Fruit fly (Drosophila melanogaster) whole organism, embryonic: ENCODE data around the gene fbl.
A peak's percentile ranks its signal among the peaks of the same experiment; 100 is the strongest.

Experiments used
- Atf3 ChIP-seq: fragments of 200-800 bp; sonication (Bioruptor generic); optimal IDR thresholded peaks from 3 replicates; lab custom pipeline; 2016; ENCODE audit warnings: missing biosample characterization, missing genetic modification characterization
- Awh ChIP-seq: fragments of 200-800 bp; sonication (Bioruptor generic); IDR thresholded peaks from 2 replicates; pipeline ENCODE4, ENCODE4 v1.3.6; 2022; ENCODE audit warnings: missing biosample characterization, missing genetic modification characterization
- B-H2 ChIP-seq: fragments of 200-800 bp; sonication (Bioruptor generic); optimal IDR thresholded peaks from 2 replicates; lab custom pipeline; 2018; ENCODE audit warnings: missing biosample characterization, mild to moderate bottlenecking, missing genetic modification characterization
- Bgb ChIP-seq: fragments of 200-800 bp; sonication (Bioruptor generic); IDR thresholded peaks from 2 replicates; pipeline ENCODE4 v1.3.6; 2022; ENCODE audit warnings: missing biosample characterization, missing genetic modification characterization; ENCODE audit not compliant: partially characterized antibody
- CG10321 ChIP-seq: fragments of 200-800 bp; sonication (Bioruptor generic); IDR thresholded peaks from 2 replicates; pipeline ENCODE4 v1.3.6; 2022; ENCODE audit warnings: missing biosample characterization, missing genetic modification characterization
- CG11723 ChIP-seq: fragments of 200-800 bp; sonication (Bioruptor generic); optimal IDR thresholded peaks from 2 replicates; lab custom pipeline; 2017; ENCODE audit warnings: missing biosample characterization, mild to moderate bottlenecking, missing genetic modification characterization
- CG12942 ChIP-seq: fragments of 200-800 bp; sonication (Bioruptor generic); optimal IDR thresholded peaks from 3 replicates; lab custom pipeline; 2016; ENCODE audit warnings: missing biosample characterization, missing genetic modification characterization
- CG13894 ChIP-seq: fragments of 200-800 bp; sonication (Bioruptor generic); optimal IDR thresholded peaks from 3 replicates; lab custom pipeline; 2018; ENCODE audit warnings: missing biosample characterization, mild to moderate bottlenecking, missing genetic modification characterization, moderate library complexity
- CG14667 ChIP-seq: fragments of 200-800 bp; sonication (Bioruptor generic); IDR thresholded peaks from 2 replicates; pipeline ENCODE4 v1.3.6; 2022; ENCODE audit warnings: missing biosample characterization, missing genetic modification characterization
- CG15269 ChIP-seq: fragments of 200-800 bp; sonication (Bioruptor generic); optimal IDR thresholded peaks from 2 replicates; lab custom pipeline; 2018; ENCODE audit warnings: missing biosample characterization, mild to moderate bottlenecking, missing genetic modification characterization, moderate library complexity
- CG1603 ChIP-seq: fragments of 200-800 bp; sonication (Bioruptor generic); optimal IDR thresholded peaks from 2 replicates; lab custom pipeline; 2019; ENCODE audit warnings: missing biosample characterization, mild to moderate bottlenecking, missing genetic modification characterization, moderate library complexity
- CG17802 ChIP-seq: fragments of 200-800 bp; sonication (Bioruptor generic); optimal IDR thresholded peaks from 2 replicates; lab custom pipeline; 2018; ENCODE audit warnings: missing biosample characterization, mild to moderate bottlenecking, missing genetic modification characterization, moderate library complexity
- CG2120 ChIP-seq: fragments of 200-800 bp; sonication (Bioruptor generic); optimal IDR thresholded peaks from 3 replicates; lab custom pipeline; 2016; ENCODE audit warnings: missing biosample characterization, missing genetic modification characterization
- CG30020 ChIP-seq: fragments of 200-800 bp; optimal IDR thresholded peaks from 2 replicates; lab custom pipeline; 2019; ENCODE audit warnings: missing biosample characterization, mild to moderate bottlenecking, missing genetic modification characterization, moderate library complexity
- CG3065 ChIP-seq: fragments of 200-800 bp; sonication (Bioruptor generic); optimal IDR thresholded peaks from 2 replicates; lab custom pipeline; 2016; ENCODE audit warnings: missing biosample characterization, missing genetic modification characterization
- CG32772 ChIP-seq: fragments of 200-800 bp; sonication (Bioruptor generic); IDR thresholded peaks from 2 replicates; pipeline ENCODE4 v1.3.6; 2022; ENCODE audit warnings: missing biosample characterization, missing genetic modification characterization
- CG34376 ChIP-seq: fragments of 200-800 bp; sonication (Bioruptor generic); optimal IDR thresholded peaks from 2 replicates; lab custom pipeline; 2018; ENCODE audit warnings: missing biosample characterization, mild to moderate bottlenecking, missing genetic modification characterization
- CG34422 ChIP-seq: fragments of 200-800 bp; sonication (Bioruptor generic); IDR thresholded peaks from 3 replicates; pipeline ENCODE4 v1.3.6; 2022; ENCODE audit warnings: missing biosample characterization, missing genetic modification characterization
- CG7556 ChIP-seq: fragments of 200-800 bp; sonication (Bioruptor generic); optimal IDR thresholded peaks from 2 replicates; lab custom pipeline; 2017; ENCODE audit warnings: missing biosample characterization, mild to moderate bottlenecking, missing genetic modification characterization
- CG7963 ChIP-seq: fragments of 200-800 bp; sonication (Bioruptor generic); IDR thresholded peaks from 3 replicates; pipeline ENCODE4 v1.3.6; 2022; ENCODE audit warnings: missing biosample characterization, missing genetic modification characterization; ENCODE audit not compliant: partially characterized antibody
- CG8281 ChIP-seq: fragments of 200-800 bp; sonication (Bioruptor generic); optimal IDR thresholded peaks from 2 replicates; lab custom pipeline; 2018; ENCODE audit warnings: missing biosample characterization, mild to moderate bottlenecking, missing genetic modification characterization, moderate library complexity
- CG8765 ChIP-seq: fragments of 200-800 bp; sonication (Bioruptor generic); IDR thresholded peaks from 2 replicates; pipeline ENCODE4 v1.3.6; 2022; ENCODE audit warnings: missing biosample characterization, missing genetic modification characterization
- CTCF ChIP-seq: fragments of 200-800 bp; sonication (Bioruptor generic); optimal IDR thresholded peaks from 2 replicates; lab custom pipeline; 2017; ENCODE audit warnings: missing biosample characterization, mild to moderate bottlenecking, missing genetic modification characterization, moderate library complexity
- Camta ChIP-seq: fragments of 200-800 bp; sonication (Bioruptor generic); optimal IDR thresholded peaks from 2 replicates; lab custom pipeline; 2016; ENCODE audit warnings: missing biosample characterization, missing genetic modification characterization
- Deaf1 ChIP-seq: fragments of 200-800 bp; optimal IDR thresholded peaks from 3 replicates; lab custom pipeline; 2019; ENCODE audit warnings: missing biosample characterization, mild to moderate bottlenecking, missing genetic modification characterization, moderate library complexity
- Dip2 ChIP-seq: fragments of 200-800 bp; sonication (Bioruptor generic); IDR thresholded peaks from 2 replicates; pipeline ENCODE4 v1.3.6; 2022; ENCODE audit warnings: missing biosample characterization, missing genetic modification characterization
- Doc2 ChIP-seq: fragments of 200-800 bp; sonication (Bioruptor generic); IDR thresholded peaks from 2 replicates; pipeline ENCODE4 v1.3.6; 2022; ENCODE audit warnings: missing biosample characterization, missing genetic modification characterization
- Drgx ChIP-seq: fragments of 200-800 bp; sonication (Bioruptor generic); IDR thresholded peaks from 2 replicates; pipeline ENCODE4 v1.3.6; 2022; ENCODE audit warnings: missing biosample characterization, missing genetic modification characterization
- E2f2 ChIP-seq: fragments of 200-800 bp; sonication (Bioruptor generic); IDR thresholded peaks from 2 replicates; pipeline ENCODE4 v1.3.6; 2022; ENCODE audit warnings: missing biosample characterization, missing genetic modification characterization
- Gsc ChIP-seq: fragments of 200-800 bp; sonication (Bioruptor generic); IDR thresholded peaks from 2 replicates; pipeline ENCODE4 v1.3.6; 2022; ENCODE audit warnings: missing biosample characterization, missing genetic modification characterization
- Hr51 ChIP-seq, 2 experiments: fragments of 200-800 bp; sonication (Bioruptor generic); optimal IDR thresholded peaks; 2 replicates in 1 of 2; 3 replicates in 1 of 2; lab custom pipeline; 2016 to 2018; ENCODE audit warnings: missing biosample characterization in 2 of 2, missing genetic modification characterization in 2 of 2, mild to moderate bottlenecking in 1 of 2, moderate library complexity in 1 of 2
- Kr ChIP-seq: fragments of 200-800 bp; sonication (Bioruptor generic); optimal IDR thresholded peaks from 2 replicates; lab custom pipeline; 2017; ENCODE audit warnings: missing biosample characterization, mild to moderate bottlenecking, missing genetic modification characterization
- Lpt ChIP-seq: fragments of >200 bp; optimal IDR thresholded peaks from 2 replicates; lab custom pipeline; 2018; ENCODE audit warnings: missing biosample characterization, missing genetic modification characterization
- NFAT ChIP-seq: fragments of 200-800 bp; sonication (Bioruptor generic); IDR thresholded peaks from 2 replicates; pipeline ENCODE4 v1.3.6; 2022; ENCODE audit warnings: missing biosample characterization, missing genetic modification characterization
- NfI ChIP-seq: fragments of 200-800 bp; sonication (Bioruptor generic); optimal IDR thresholded peaks from 3 replicates; lab custom pipeline; 2018; ENCODE audit warnings: missing biosample characterization, mild to moderate bottlenecking, missing genetic modification characterization, moderate library complexity
- Oaz ChIP-seq: fragments of 200-800 bp; sonication (Bioruptor generic); IDR thresholded peaks from 2 replicates; pipeline ENCODE4 v1.3.6; 2022; ENCODE audit warnings: missing biosample characterization, missing genetic modification characterization
- Xbp1 ChIP-seq: fragments of 200-800 bp; sonication (Bioruptor generic); optimal IDR thresholded peaks from 3 replicates; lab custom pipeline; 2016; ENCODE audit warnings: missing biosample characterization, mild to moderate bottlenecking, missing genetic modification characterization
- cas ChIP-seq: fragments of 200-800 bp; sonication (Bioruptor generic); IDR thresholded peaks from 2 replicates; pipeline ENCODE4 v1.3.6; 2022; ENCODE audit warnings: missing biosample characterization, missing genetic modification characterization
- disco-r ChIP-seq: fragments of 200-800 bp; sonication (Bioruptor generic); optimal IDR thresholded peaks from 2 replicates; lab custom pipeline; 2016; ENCODE audit warnings: missing biosample characterization, missing genetic modification characterization
- gfzf ChIP-seq: fragments of 200-800 bp; sonication (Bioruptor generic); optimal IDR thresholded peaks from 2 replicates; lab custom pipeline; 2016; ENCODE audit warnings: missing biosample characterization, mild to moderate bottlenecking, missing genetic modification characterization, moderate library complexity
- gt ChIP-seq: fragments of 200-800 bp; sonication (Bioruptor generic); IDR thresholded peaks from 2 replicates; pipeline ENCODE4 v1.3.6; 2022; ENCODE audit warnings: missing biosample characterization, missing genetic modification characterization
- her ChIP-seq: fragments of 200-800 bp; sonication (Bioruptor generic); optimal IDR thresholded peaks from 2 replicates; lab custom pipeline; 2016; ENCODE audit warnings: missing biosample characterization, missing genetic modification characterization
- insv ChIP-seq, 2 experiments: fragments of 200-800 bp; sonication (Bioruptor generic); optimal IDR thresholded peaks; 3 replicates each; lab custom pipeline; 2016 to 2018; ENCODE audit warnings: missing biosample characterization in 2 of 2, missing genetic modification characterization in 2 of 2
- jigr1 ChIP-seq: fragments of 200-800 bp; sonication (Bioruptor generic); IDR thresholded peaks from 3 replicates; pipeline ENCODE4 v1.3.6; 2022; ENCODE audit warnings: missing biosample characterization, missing genetic modification characterization
- ken ChIP-seq: fragments of 200-800 bp; sonication (Bioruptor generic); IDR thresholded peaks from 3 replicates; pipeline ENCODE4 v1.3.6; 2022; ENCODE audit warnings: missing biosample characterization, missing genetic modification characterization
- otp ChIP-seq: fragments of 200-800 bp; sonication (Bioruptor generic); IDR thresholded peaks from 3 replicates; pipeline ENCODE4, ENCODE4 v1.3.6; 2022; ENCODE audit warnings: missing biosample characterization, missing genetic modification characterization
- pnt ChIP-seq: fragments of 200-800 bp; sonication (Bioruptor generic); optimal IDR thresholded peaks from 3 replicates; lab custom pipeline; 2016; ENCODE audit warnings: missing biosample characterization, missing genetic modification characterization
- sens ChIP-seq: fragments of 200-800 bp; sonication (Bioruptor generic); peaks from one replicate; lab custom pipeline; 2016; ENCODE audit warnings: missing biosample characterization, missing genetic modification characterization
- sr ChIP-seq: fragments of 200-800 bp; sonication (Bioruptor generic); IDR thresholded peaks from 3 replicates; pipeline ENCODE4 v1.3.6; 2022; ENCODE audit warnings: missing biosample characterization, missing genetic modification characterization
- usp ChIP-seq: fragments of >200 bp; optimal IDR thresholded peaks from 2 replicates; lab custom pipeline; 2017; ENCODE audit warnings: missing biosample characterization, missing genetic modification characterization
- zf30C ChIP-seq: fragments of 200-800 bp; sonication (Bioruptor generic); optimal IDR thresholded peaks from 3 replicates; lab custom pipeline; 2018; ENCODE audit warnings: missing biosample characterization, mild to moderate bottlenecking, missing genetic modification characterization

fbl gene

dm6 chr3L:20401026-20401912 is 17.0 kb downstream of the fbl start, which contains the start of gene trbl (continued):
- no peak for TF ChIP-seq Doc2 (GFP tag; lab: Robert Waterston, UW)
- no peak for TF ChIP-seq Camta (GFP tag; lab: Kevin White, UChicago)
- TF ChIP-seq NfI (GFP tag; lab: Kevin White, UChicago): no peak
- TF ChIP-seq Atf3 (GFP tag; lab: Kevin White, UChicago): no peak
- TF ChIP-seq E2f2: peak; percentile 60
- no peak for TF ChIP-seq CG34422 (GFP tag; lab: Robert Waterston, UW)
- peak; percentile 13 for TF ChIP-seq Kr (GFP tag; lab: Kevin White, UChicago)
- TF ChIP-seq zf30C (GFP tag; lab: Kevin White, UChicago): peak; percentile 38
- TF ChIP-seq CG34376 (GFP tag; lab: Kevin White, UChicago): peak; percentile 68
- TF ChIP-seq otp (GFP tag; lab: Robert Waterston, UW): no peak
- no peak for TF ChIP-seq usp (GFP tag; lab: Kevin White, UChicago)
- TF ChIP-seq CG1603 (tag; lab: Kevin White, UChicago): peak; percentile 27
- TF ChIP-seq CG14667: no peak
- TF ChIP-seq her: peak; percentile 70
- TF ChIP-seq Awh (GFP tag; lab: Robert Waterston, UW): no peak
- TF ChIP-seq CG8281 (tag; lab: Kevin White, UChicago): no peak
- no peak for TF ChIP-seq gt (GFP tag; lab: Robert Waterston, UW)
- TF ChIP-seq Lpt: no peak
- peak; percentile 8 for TF ChIP-seq CG7556 (GFP tag; lab: Kevin White, UChicago)
- TF ChIP-seq sens (GFP tag; lab: Kevin White, UChicago): peak; percentile 34
- TF ChIP-seq CG30020: peak; percentile 20
- no peak for TF ChIP-seq B-H2 (GFP tag; lab: Kevin White, UChicago)
- TF ChIP-seq CG10321: no peak
- TF ChIP-seq NFAT: no peak
- TF ChIP-seq CG7963 (GFP tag; lab: Robert Waterston, UW): peak; percentile 80; the same call in 2 of the 3 replicates
- no peak for TF ChIP-seq CG32772 (GFP tag; lab: Robert Waterston, UW)
- peak in 1 of 2 experiments; percentile 72 for TF ChIP-seq insv (GFP tag; optimal IDR thresholded peaks at IDR 0.05; lab: Kevin White, UChicago)
- TF ChIP-seq CG15269 (tag; lab: Kevin White, UChicago): peak; percentile 27
- TF ChIP-seq ken (GFP tag; lab: Robert Waterston, UW): no peak
- TF ChIP-seq CG8765 (GFP tag; lab: Robert Waterston, UW): no peak
- TF ChIP-seq CG11723 (GFP tag; lab: Kevin White, UChicago): peak; percentile 25
- TF ChIP-seq Oaz: no peak
- peak; percentile 59 for TF ChIP-seq gfzf
- TF ChIP-seq sr: no peak
- TF ChIP-seq Gsc (GFP tag; lab: Robert Waterston, UW): no peak
- no peak for TF ChIP-seq Drgx (GFP tag; lab: Robert Waterston, UW)
- TF ChIP-seq disco-r (GFP tag; lab: Kevin White, UChicago): no peak
- TF ChIP-seq cas (GFP tag; lab: Robert Waterston, UW): no peak
- no peak for TF ChIP-seq CG12942
- TF ChIP-seq CG3065: no peak
- peak; percentile 77 for TF ChIP-seq Bgb (GFP tag; lab: Robert Waterston, UW)
- TF ChIP-seq Deaf1 (tag; lab: Kevin White, UChicago): peak; percentile 94
- TF ChIP-seq pnt (GFP tag; lab: Kevin White, UChicago): no peak
- TF ChIP-seq CG2120 (GFP tag; lab: Kevin White, UChicago): no peak
- TF ChIP-seq Hr51 (GFP tag; optimal IDR thresholded peaks at IDR 0.05; lab: Kevin White, UChicago): peak in 1 of 2 experiments; percentile 25
- TF ChIP-seq Dip2 (GFP tag; lab: Robert Waterston, UW): no peak
- TF ChIP-seq Xbp1: no peak
- TF ChIP-seq CG13894: peak; percentile 79
- peak; percentile 36 for TF ChIP-seq CTCF (GFP tag; lab: Kevin White, UChicago)
- no peak for TF ChIP-seq jigr1 (GFP tag; lab: Robert Waterston, UW)
- TF ChIP-seq CG17802 (tag; lab: Kevin White, UChicago): no peak
